Fruit fly (Drosophila melanogaster) whole organism, embryonic: Measurements from ENCODE around the gene scramb1.

Experiments
- CG31224 ChIP-seq: fragments of 200-800 bp; sonication (Bioruptor generic); IDR thresholded peaks from 2 replicates; pipeline ENCODE4 v1.3.6; 2022; ENCODE audit warnings: missing biosample characterization, missing genetic modification characterization
- CG3407 ChIP-seq: fragments of 200-800 bp; sonication (Bioruptor generic); optimal IDR thresholded peaks from 2 replicates; lab custom pipeline; 2018; ENCODE audit warnings: missing biosample characterization, mild to moderate bottlenecking, missing genetic modification characterization
- CG3726 ChIP-seq: fragments of 200-800 bp; sonication (Bioruptor generic); IDR thresholded peaks from 3 replicates; pipeline ENCODE4, ENCODE4 v1.3.6; 2022; ENCODE audit warnings: missing biosample characterization, missing genetic modification characterization
- CG8765 ChIP-seq: fragments of 200-800 bp; sonication (Bioruptor generic); IDR thresholded peaks from 2 replicates; pipeline ENCODE4 v1.3.6; 2022; ENCODE audit warnings: missing biosample characterization, missing genetic modification characterization
- ssp ChIP-seq: fragments of 200-800 bp; sonication (Bioruptor generic); IDR thresholded peaks from 2 replicates; pipeline ENCODE4 v1.3.6; 2022; ENCODE audit warnings: missing biosample characterization, missing genetic modification characterization
- usp ChIP-seq: fragments of >200 bp; optimal IDR thresholded peaks from 2 replicates; lab custom pipeline; 2017; ENCODE audit warnings: missing biosample characterization, missing genetic modification characterization

- TF ChIP-seq CG8765 (GFP tag; lab: Robert Waterston, UW) = no peak
- TF ChIP-seq CG3407 (GFP tag; lab: Kevin White, UChicago) = no peak
- no peak for TF ChIP-seq CG3726 (GFP tag; lab: Robert Waterston, UW)
- no peak for TF ChIP-seq ssp (GFP tag; lab: Robert Waterston, UW)
- no peak for TF ChIP-seq CG31224 (GFP tag; lab: Robert Waterston, UW)
- no peak for TF ChIP-seq usp (GFP tag; lab: Kevin White, UChicago)
These were observed 8.0 kb upstream of the scramb1 start for dm6 chr3L:10233025-10233424.
